ENCODE assay signal across 4 worm cellular contexts in genomic region chrV:9094060-9094628, ce11.
A peak's percentile ranks its signal among the peaks of the same experiment; 100 is the strongest.
TF ChIP-seq lines count a peak whose summit lies in the region.

No protein-coding gene starts in this region.

TF ChIP-seq in whole organism, L1 larva, 84 proteins besides CTCF, POLR2A, EP300 and RAD21 (continued from another document and continues in another):
- TF ChIP-seq ztf-4 (tag; optimal IDR thresholded peaks at IDR 0.05; lab: Kevin White, UChicago), result no peak
- TF ChIP-seq fkh-8 (tag; optimal IDR thresholded peaks at IDR 0.05; lab: Kevin White, UChicago), result peak; percentile 56
- TF ChIP-seq nhr-77 (tag; optimal IDR thresholded peaks at IDR 0.05; lab: Kevin White, UChicago), result no peak
- peak; percentile 56 for TF ChIP-seq skn-1 (tag; optimal IDR thresholded peaks at IDR 0.05; lab: Kevin White, UChicago)
- TF ChIP-seq nhr-20 (tag; optimal IDR thresholded peaks at IDR 0.05; lab: Kevin White, UChicago), result peak; percentile 96
- peak; percentile 62 for TF ChIP-seq swsn-7 (tag; optimal IDR thresholded peaks at IDR 0.05; lab: Kevin White, UChicago)
- no peak for TF ChIP-seq vab-15 (tag; optimal IDR thresholded peaks at IDR 0.05; lab: Kevin White, UChicago)
- TF ChIP-seq efl-3 (GFP tag; optimal IDR thresholded peaks at IDR 0.05; lab: Kevin White, UChicago), result no peak
- peak; percentile 100 for TF ChIP-seq nhr-19 (GFP tag; conservative IDR thresholded peaks at IDR 0.05; lab: Robert Waterston, UW)
- no peak for TF ChIP-seq nhr-237 (tag; optimal IDR thresholded peaks at IDR 0.05; lab: Kevin White, UChicago)
- peak; percentile 54 for TF ChIP-seq C16A3.4 (tag; optimal IDR thresholded peaks at IDR 0.05; lab: Kevin White, UChicago)
- TF ChIP-seq jun-1 (tag; optimal IDR thresholded peaks at IDR 0.05; lab: Kevin White, UChicago), result peak; percentile 18
- no peak for TF ChIP-seq nhr-28 (tag; optimal IDR thresholded peaks at IDR 0.05; lab: Kevin White, UChicago)
- peak; percentile 89 for TF ChIP-seq lin-14 (GFP tag; optimal IDR thresholded peaks at IDR 0.05; lab: Kevin White, UChicago)
- peak; percentile 89 for TF ChIP-seq snu-23 (GFP tag; optimal IDR thresholded peaks at IDR 0.05; lab: Kevin White, UChicago)
- TF ChIP-seq lin-39 (tag; optimal IDR thresholded peaks at IDR 0.05; lab: Kevin White, UChicago), result peak; percentile 35
- TF ChIP-seq hlh-4 (tag; optimal IDR thresholded peaks at IDR 0.05; lab: Kevin White, UChicago), result no peak
- no peak for TF ChIP-seq egl-27 (tag; optimal IDR thresholded peaks at IDR 0.05; lab: Kevin White, UChicago)
- peak in 2 of 6 experiments; percentile 40 to 44 for TF ChIP-seq elt-3 (tag; optimal IDR thresholded peaks at IDR 0.05; lab: Kevin White, UChicago)
- TF ChIP-seq aly-2 (tag; optimal IDR thresholded peaks at IDR 0.05; lab: Kevin White, UChicago), result no peak
- peak; percentile 67 for TF ChIP-seq nhr-47 (tag; optimal IDR thresholded peaks at IDR 0.05; lab: Kevin White, UChicago)
- TF ChIP-seq tbx-2 (tag; optimal IDR thresholded peaks at IDR 0.05; lab: Kevin White, UChicago), result peak; percentile 77
- peak; percentile 47 for TF ChIP-seq pag-3 (tag; optimal IDR thresholded peaks at IDR 0.05; lab: Kevin White, UChicago; ENCODE audit: borderline replicate concordance, insufficient read depth)
- no peak for TF ChIP-seq alr-1 (tag; optimal IDR thresholded peaks at IDR 0.05; lab: Kevin White, UChicago; ENCODE audit: borderline replicate concordance)
- TF ChIP-seq ceh-8 (GFP tag; optimal IDR thresholded peaks at IDR 0.05; lab: Kevin White, UChicago), result no peak
- peak; percentile 82 for TF ChIP-seq elt-2 (tag; optimal IDR thresholded peaks at IDR 0.05; lab: Kevin White, UChicago)
- peak; percentile 78 for TF ChIP-seq nhr-90 (tag; optimal IDR thresholded peaks at IDR 0.05; lab: Kevin White, UChicago; ENCODE audit: poor library complexity)
- peak; percentile 59 for TF ChIP-seq lir-3 (tag; optimal IDR thresholded peaks at IDR 0.05; lab: Kevin White, UChicago; ENCODE audit: poor library complexity)
- no peak for TF ChIP-seq aha-1 (tag; optimal IDR thresholded peaks at IDR 0.05; lab: Kevin White, UChicago)
- TF ChIP-seq grh-1 (GFP tag; IDR thresholded peaks at IDR 0.05; lab: Robert Waterston, UW), result peak; percentile 52
- no peak for TF ChIP-seq dsc-1 (tag; optimal IDR thresholded peaks at IDR 0.05; lab: Kevin White, UChicago)
- no peak for TF ChIP-seq ceh-63 (GFP tag; optimal IDR thresholded peaks at IDR 0.05; lab: Kevin White, UChicago)
- no peak for TF ChIP-seq lin-13 (GFP tag; optimal IDR thresholded peaks at IDR 0.05; lab: Kevin White, UChicago)

TF ChIP-seq in whole organism, L2 larva, 48 proteins besides CTCF, POLR2A, EP300 and RAD21 (continued from another document):
- TF ChIP-seq nhr-25 (tag; optimal IDR thresholded peaks at IDR 0.05; lab: Kevin White, UChicago), result peak; percentile 5
- TF ChIP-seq Y55F3AM.14 (GFP tag; optimal IDR thresholded peaks at IDR 0.05; lab: Kevin White, UChicago), result peak; percentile 48
- TF ChIP-seq gmeb-1 (tag; optimal IDR thresholded peaks at IDR 0.05; lab: Kevin White, UChicago), result peak; percentile 51
- peak; percentile 0 for TF ChIP-seq unc-55 (GFP tag; optimal IDR thresholded peaks at IDR 0.05; lab: Kevin White, UChicago)
- no peak for TF ChIP-seq mbf-1 (tag; optimal IDR thresholded peaks at IDR 0.05; lab: Kevin White, UChicago)
- TF ChIP-seq ztf-11 (tag; optimal IDR thresholded peaks at IDR 0.05; lab: Kevin White, UChicago), result no peak
- no peak for TF ChIP-seq nhr-10 (tag; optimal IDR thresholded peaks at IDR 0.05; lab: Kevin White, UChicago)
- TF ChIP-seq ceh-82 (tag; optimal IDR thresholded peaks at IDR 0.05; lab: Kevin White, UChicago), result no peak
- no peak for TF ChIP-seq elt-1 (tag; optimal IDR thresholded peaks at IDR 0.05; lab: Kevin White, UChicago)
- TF ChIP-seq lsy-2 (tag; optimal IDR thresholded peaks at IDR 0.05; lab: Kevin White, UChicago), result peak in 1 of 2 experiments; percentile 72

TF ChIP-seq in whole organism, L3 larva, 47 proteins besides CTCF, POLR2A, EP300 and RAD21 (continued from another document):
- TF ChIP-seq skn-1 (tag; optimal IDR thresholded peaks at IDR 0.05; lab: Kevin White, UChicago) (no peak), pqm-1 (tag; optimal IDR thresholded peaks at IDR 0.05; lab: Kevin White, UChicago) (peak; percentile 82), ceh-82 (tag; optimal IDR thresholded peaks at IDR 0.05; lab: Kevin White, UChicago) (no peak), nhr-23 (tag; optimal IDR thresholded peaks at IDR 0.05; lab: Kevin White, UChicago) (no peak), nhr-43 (tag; optimal IDR thresholded peaks at IDR 0.05; lab: Kevin White, UChicago; ENCODE audit: poor library complexity, severe bottlenecking) (no peak), elt-2 (tag; optimal IDR thresholded peaks at IDR 0.05; lab: Kevin White, UChicago) (peak; percentile 76), lin-39 (tag; optimal IDR thresholded peaks at IDR 0.05; lab: Kevin White, UChicago) (peak; percentile 76), sea-2 (GFP tag; optimal IDR thresholded peaks at IDR 0.05; lab: Kevin White, UChicago) (no peak), ceh-28 (tag; optimal IDR thresholded peaks at IDR 0.05; lab: Kevin White, UChicago) (no peak), ceh-16 (tag; optimal IDR thresholded peaks at IDR 0.05; lab: Kevin White, UChicago) (no peak), ZK546.5 (tag; optimal IDR thresholded peaks at IDR 0.05; lab: Kevin White, UChicago) (no peak), fos-1 (tag; optimal IDR thresholded peaks at IDR 0.05; lab: Kevin White, UChicago) (no peak), nfya-1 (tag; optimal IDR thresholded peaks at IDR 0.05; lab: Kevin White, UChicago; ENCODE audit: insufficient read depth) (peak; percentile 14), fkh-2 (tag; optimal IDR thresholded peaks at IDR 0.05; lab: Kevin White, UChicago) (no peak), tbx-2 (tag; optimal IDR thresholded peaks at IDR 0.05; lab: Kevin White, UChicago) (no peak), ztf-4 (tag; optimal IDR thresholded peaks at IDR 0.05; lab: Kevin White, UChicago) (no peak), eor-1 (tag; optimal IDR thresholded peaks at IDR 0.05; lab: Kevin White, UChicago) (no peak), nhr-77 (tag; optimal IDR thresholded peaks at IDR 0.05; lab: Kevin White, UChicago) (no peak), mdl-1 (tag; optimal IDR thresholded peaks at IDR 0.05; lab: Kevin White, UChicago) (peak; percentile 3), nhr-76 (tag; optimal IDR thresholded peaks at IDR 0.05; lab: Kevin White, UChicago) (no peak), lin-15B (tag; optimal IDR thresholded peaks at IDR 0.05; lab: Kevin White, UChicago) (no peak), ztf-11 (tag; optimal IDR thresholded peaks at IDR 0.05; lab: Kevin White, UChicago) (no peak), nhr-28 (tag; optimal IDR thresholded peaks at IDR 0.05; lab: Kevin White, UChicago) (no peak), unc-62 (GFP tag; optimal IDR thresholded peaks at IDR 0.05; lab: Kevin White, UChicago) (no peak), fkh-10 (GFP tag; optimal IDR thresholded peaks at IDR 0.05; lab: Kevin White, UChicago) (no peak), snpc-4 (tag; optimal IDR thresholded peaks at IDR 0.05; lab: Kevin White, UChicago) (no peak), elt-3 (tag; optimal IDR thresholded peaks at IDR 0.05; lab: Kevin White, UChicago) (no peak), nhr-12 (tag; optimal IDR thresholded peaks at IDR 0.05; lab: Kevin White, UChicago) (no peak), nhr-25 (tag; optimal IDR thresholded peaks at IDR 0.05; lab: Kevin White, UChicago) (no peak), nhr-11 (tag; optimal IDR thresholded peaks at IDR 0.05; lab: Kevin White, UChicago) (no peak)

TF ChIP-seq in whole organism, L4 larva, 104 proteins besides CTCF, POLR2A, EP300 and RAD21 (continued from another document and continues in another):
- TF ChIP-seq ceh-20 (GFP tag; IDR thresholded peaks at IDR 0.05; lab: Robert Waterston, UW) (no peak), attf-4 (tag; optimal IDR thresholded peaks at IDR 0.05; lab: Kevin White, UChicago) (no peak), ZK337.2 (GFP tag; IDR thresholded peaks at IDR 0.05; lab: Robert Waterston, UW) (no peak), tra-1 (GFP tag; IDR thresholded peaks at IDR 0.05; lab: Robert Waterston, UW) (no peak), nhr-11 (tag; optimal IDR thresholded peaks at IDR 0.05; lab: Kevin White, UChicago) (peak; percentile 68), sdz-12 (GFP tag; optimal IDR thresholded peaks at IDR 0.05; lab: Kevin White, UChicago) (no peak), lsy-2 (tag; optimal IDR thresholded peaks at IDR 0.05; lab: Kevin White, UChicago) (peak; percentile 7 to 68), dve-1 (tag; optimal IDR thresholded peaks at IDR 0.05; lab: Kevin White, UChicago; ENCODE audit: insufficient read depth) (peak; percentile 86), hlh-11 (tag; optimal IDR thresholded peaks at IDR 0.05; lab: Kevin White, UChicago) (peak; percentile 91), mxl-3 (GFP tag; optimal IDR thresholded peaks at IDR 0.05; lab: Kevin White, UChicago) (peak; percentile 11), nhr-6 (tag; optimal IDR thresholded peaks at IDR 0.05; lab: Kevin White, UChicago) (no peak), F10B5.3 (tag; optimal IDR thresholded peaks at IDR 0.05; lab: Kevin White, UChicago) (no peak), unc-39 (tag; optimal IDR thresholded peaks at IDR 0.05; lab: Kevin White, UChicago) (no peak), lin-1 (GFP tag; IDR thresholded peaks at IDR 0.05; lab: Robert Waterston, UW) (peak; percentile 52; the same call in 1 of the 2 replicates), zag-1 (tag; optimal IDR thresholded peaks at IDR 0.05; lab: Kevin White, UChicago) (no peak), Y5F2A.4 (GFP tag; optimal IDR thresholded peaks at IDR 0.05; lab: Kevin White, UChicago) (no peak), lin-38 (GFP tag; IDR thresholded peaks at IDR 0.05; lab: Robert Waterston, UW) (no peak), T20F7.1 (GFP tag; optimal IDR thresholded peaks at IDR 0.05; lab: Kevin White, UChicago) (no peak), lin-15B (tag; optimal IDR thresholded peaks at IDR 0.05; lab: Kevin White, UChicago) (no peak), ceh-44 (GFP tag; IDR thresholded peaks at IDR 0.05; lab: Robert Waterston, UW) (no peak), spr-1 (tag; optimal IDR thresholded peaks at IDR 0.05; lab: Kevin White, UChicago) (no peak), unc-130 (GFP tag; optimal IDR thresholded peaks at IDR 0.05; lab: Kevin White, UChicago) (no peak), nhr-41 (GFP tag; IDR thresholded peaks at IDR 0.05; lab: Robert Waterston, UW) (no peak), mep-1 (tag; optimal IDR thresholded peaks at IDR 0.05; lab: Kevin White, UChicago) (peak; percentile 54), set-16 (GFP tag; IDR thresholded peaks at IDR 0.05; lab: Robert Waterston, UW) (no peak), nhr-10 (tag; optimal IDR thresholded peaks at IDR 0.05; lab: Kevin White, UChicago) (no peak), nhr-111 (GFP tag; optimal IDR thresholded peaks at IDR 0.05; lab: Kevin White, UChicago) (no peak), nhr-48 (tag; optimal IDR thresholded peaks at IDR 0.05; lab: Kevin White, UChicago) (peak; percentile 58), nhr-42 (GFP tag; IDR thresholded peaks at IDR 0.05; lab: Robert Waterston, UW) (no peak), madf-5 (GFP tag; IDR thresholded peaks at IDR 0.05; lab: Robert Waterston, UW) (no peak), egl-27 (tag; optimal IDR thresholded peaks at IDR 0.05; lab: Kevin White, UChicago) (no peak), lir-3 (tag; optimal IDR thresholded peaks at IDR 0.05; lab: Kevin White, UChicago) (no peak), ceh-32 (tag; optimal IDR thresholded peaks at IDR 0.05; lab: Kevin White, UChicago; ENCODE audit: poor library complexity) (no peak), ctbp-1 (GFP tag; IDR thresholded peaks at IDR 0.05; lab: Robert Waterston, UW) (no peak), daf-8 (GFP tag; IDR thresholded peaks at IDR 0.05; lab: Robert Waterston, UW) (no peak), skn-1 (tag; optimal IDR thresholded peaks at IDR 0.05; lab: Kevin White, UChicago) (no peak), F44E2.7 (GFP tag; IDR thresholded peaks at IDR 0.05; lab: Robert Waterston, UW) (no peak), snpc-1.2 (GFP tag; IDR thresholded peaks at IDR 0.05; lab: Robert Waterston, UW) (no peak), dmd-8 (GFP tag; IDR thresholded peaks at IDR 0.05; lab: Robert Waterston, UW) (no peak), ceh-82 (tag; optimal IDR thresholded peaks at IDR 0.05; lab: Kevin White, UChicago) (no peak), dmd-6 (GFP tag; IDR thresholded peaks at IDR 0.05; lab: Robert Waterston, UW) (peak; percentile 79), D1046.2 (GFP tag; IDR thresholded peaks at IDR 0.05; lab: Robert Waterston, UW) (no peak), mdl-1 (tag; optimal IDR thresholded peaks at IDR 0.05; lab: Kevin White, UChicago) (peak in 1 of 2 experiments; percentile 83), daf-19 (GFP tag; conservative IDR thresholded peaks at IDR 0.05; lab: Robert Waterston, UW) (no peak), F37D6.2 (tag; optimal IDR thresholded peaks at IDR 0.05; lab: Kevin White, UChicago) (no peak), nhr-77 (tag; optimal IDR thresholded peaks at IDR 0.05; lab: Kevin White, UChicago) (peak; percentile 24), snpc-4 (tag; optimal IDR thresholded peaks at IDR 0.05; lab: Kevin White, UChicago) (no peak), hlh-30 (tag; optimal IDR thresholded peaks at IDR 0.05; lab: Kevin White, UChicago; ENCODE audit: insufficient read depth) (peak; percentile 92), daf-16 (GFP tag; optimal IDR thresholded peaks at IDR 0.05; lab: Kevin White, UChicago) (peak in 1 of 2 experiments; percentile 95), daf-16 (tag; optimal IDR thresholded peaks at IDR 0.05; lab: Kevin White, UChicago) (peak; percentile 99), arid-1 (GFP tag; conservative IDR thresholded peaks at IDR 0.05; lab: Robert Waterston, UW) (no peak), ceh-62 (tag; optimal IDR thresholded peaks at IDR 0.05; lab: Kevin White, UChicago) (no peak), pqm-1 (tag; optimal IDR thresholded peaks at IDR 0.05; lab: Kevin White, UChicago) (no peak), spr-3 (GFP tag; optimal IDR thresholded peaks at IDR 0.05; lab: Kevin White, UChicago) (no peak), F26F4.8 (GFP tag; conservative IDR thresholded peaks at IDR 0.05; lab: Robert Waterston, UW) (no peak), hmg-1.1 (GFP tag; IDR thresholded peaks at IDR 0.05; lab: Robert Waterston, UW) (no peak), vab-7 (GFP tag; IDR thresholded peaks at IDR 0.05; lab: Robert Waterston, UW) (no peak), mxl-2 (GFP tag; conservative IDR thresholded peaks at IDR 0.05; lab: Robert Waterston, UW) (peak; percentile 54; the same call in 1 of the 2 replicates), fos-1 (tag; optimal IDR thresholded peaks at IDR 0.05; lab: Kevin White, UChicago) (no peak), ces-1 (GFP tag; optimal IDR thresholded peaks at IDR 0.05; lab: Kevin White, UChicago) (no peak), ztf-11 (tag; optimal IDR thresholded peaks at IDR 0.05; lab: Kevin White, UChicago) (no peak), ZK546.5 (tag; optimal IDR thresholded peaks at IDR 0.05; lab: Kevin White, UChicago) (no peak), dpl-1 (GFP tag; optimal IDR thresholded peaks at IDR 0.05; lab: Kevin White, UChicago) (no peak), zfp-3 (GFP tag; conservative IDR thresholded peaks at IDR 0.05; lab: Robert Waterston, UW) (no peak), cey-2 (tag; optimal IDR thresholded peaks at IDR 0.05; lab: Kevin White, UChicago; ENCODE audit: borderline replicate concordance, insufficient read depth) (no peak), dmd-9 (GFP tag; IDR thresholded peaks at IDR 0.05; lab: Robert Waterston, UW) (no peak), pha-4 (GFP tag; IDR thresholded peaks at IDR 0.05; lab: Robert Waterston, UW) (no peak), pha-4 (tag; optimal IDR thresholded peaks at IDR 0.05; lab: Kevin White, UChicago) (peak; percentile 52), nhr-102 (tag; optimal IDR thresholded peaks at IDR 0.05; lab: Kevin White, UChicago) (no peak), fkh-10 (GFP tag; optimal IDR thresholded peaks at IDR 0.05; lab: Kevin White, UChicago) (no peak), zip-11 (GFP tag; IDR thresholded peaks at IDR 0.05; lab: Robert Waterston, UW) (no peak), jun-1 (tag; optimal IDR thresholded peaks at IDR 0.05; lab: Kevin White, UChicago) (no peak), nhr-28 (tag; optimal IDR thresholded peaks at IDR 0.05; lab: Kevin White, UChicago) (peak; percentile 80)
